Fruit fly (Drosophila melanogaster) whole organism, prepupa: ENCODE measurements around the gene Ten-m.

Experiments used
- svp ChIP-seq: fragments of 200-800 bp; sonication (Bioruptor generic); peaks from one replicate; lab custom pipeline; 2016; ENCODE audit warnings: missing biosample characterization, missing genetic modification characterization
- topi ChIP-seq: fragments of 200-800 bp; sonication (Bioruptor generic); optimal IDR thresholded peaks from 3 replicates; lab custom pipeline; 2016; ENCODE audit warnings: missing biosample characterization, missing genetic modification characterization

DNA sequence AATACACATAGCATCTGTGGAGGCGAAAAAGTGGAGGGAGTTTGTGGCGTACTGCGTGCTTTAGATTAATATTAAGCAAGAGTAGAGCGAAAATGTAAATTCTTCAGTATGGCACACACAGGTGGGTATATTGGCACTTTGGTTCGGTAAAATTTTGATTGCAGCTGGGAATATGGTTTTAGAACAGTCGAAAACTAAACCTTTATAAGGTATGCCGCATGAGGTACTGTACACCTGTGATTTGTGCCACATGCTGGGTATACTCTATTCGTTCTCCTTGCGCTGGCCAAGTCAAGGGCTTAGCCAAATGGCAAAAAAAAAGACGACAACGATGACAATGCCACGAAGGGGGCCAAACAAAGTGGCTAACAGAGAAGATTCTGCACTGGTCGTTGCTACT lies 65.1 kb downstream of the Ten-m start:
- TF ChIP-seq topi (GFP tag; lab: Kevin White, UChicago) (no peak), svp (no peak)
